Fruit fly (Drosophila melanogaster) whole organism, embryonic: ENCODE measurements around the gene Ras85D.
A peak's percentile ranks its signal among the peaks of the same experiment; 100 is the strongest.

ENCODE experiments used
- Aef1 ChIP-seq: fragments of 200-800 bp; sonication (Bioruptor generic); IDR thresholded peaks from 3 replicates; pipeline ENCODE4 v1.3.6; 2022; ENCODE audit warnings: missing biosample characterization, missing genetic modification characterization
- Antp ChIP-seq: fragments of 200-800 bp; sonication (Bioruptor generic); optimal IDR thresholded peaks from 3 replicates; lab custom pipeline; 2016; ENCODE audit warnings: missing biosample characterization, missing genetic modification characterization
- Bteb2 ChIP-seq: fragments of 200-800 bp; sonication (Bioruptor generic); optimal IDR thresholded peaks from 2 replicates; lab custom pipeline; 2016; ENCODE audit warnings: missing biosample characterization, missing genetic modification characterization
- CG10209 ChIP-seq: fragments of 200-800 bp; sonication (Bioruptor generic); optimal IDR thresholded peaks from 3 replicates; lab custom pipeline; 2017; ENCODE audit warnings: missing biosample characterization, mild to moderate bottlenecking, missing genetic modification characterization, missing genetic modification reagents
- CG10366 ChIP-seq: fragments of 200-800 bp; sonication (Bioruptor generic); IDR thresholded peaks from 2 replicates; pipeline ENCODE4 v1.3.6; 2022; ENCODE audit warnings: missing biosample characterization, missing genetic modification characterization
- CG10431 ChIP-seq: fragments of 200-800 bp; sonication (Bioruptor generic); optimal IDR thresholded peaks from 3 replicates; lab custom pipeline; 2018; ENCODE audit warnings: missing biosample characterization, mild to moderate bottlenecking, missing genetic modification characterization
- CG11085 ChIP-seq: fragments of 200-800 bp; sonication (Bioruptor generic); IDR thresholded peaks from 2 replicates; pipeline ENCODE4 v1.3.6; 2022; ENCODE audit warnings: missing biosample characterization, missing genetic modification characterization
- CG11398 ChIP-seq: fragments of 200-800 bp; sonication (Bioruptor generic); optimal IDR thresholded peaks from 2 replicates; lab custom pipeline; 2016; ENCODE audit warnings: missing biosample characterization, missing genetic modification characterization
- CG11560 ChIP-seq: fragments of 200-800 bp; sonication (Bioruptor generic); IDR thresholded peaks from 3 replicates; pipeline ENCODE4 v1.3.6; 2022; ENCODE audit warnings: missing biosample characterization, missing genetic modification characterization
- CG12071 ChIP-seq: fragments of 200-800 bp; sonication (Bioruptor generic); optimal IDR thresholded peaks from 3 replicates; lab custom pipeline; 2018; ENCODE audit warnings: missing biosample characterization, mild to moderate bottlenecking, missing genetic modification characterization
- CG12219 ChIP-seq: fragments of 200-800 bp; sonication (Bioruptor generic); optimal IDR thresholded peaks from 3 replicates; lab custom pipeline; 2018; ENCODE audit warnings: missing biosample characterization, mild to moderate bottlenecking, missing genetic modification characterization
- CG14667 ChIP-seq: fragments of 200-800 bp; sonication (Bioruptor generic); IDR thresholded peaks from 2 replicates; pipeline ENCODE4 v1.3.6; 2022; ENCODE audit warnings: missing biosample characterization, missing genetic modification characterization
- CG15514 ChIP-seq: fragments of 200-800 bp; sonication (Bioruptor generic); optimal IDR thresholded peaks from 3 replicates; lab custom pipeline; 2017; ENCODE audit warnings: missing biosample characterization, missing genetic modification characterization, mild to moderate bottlenecking, moderate library complexity, missing genetic modification reagents
- CG17328 ChIP-seq: fragments of 200-800 bp; sonication (Bioruptor generic); IDR thresholded peaks from 2 replicates; pipeline ENCODE4 v1.3.6; 2022; ENCODE audit warnings: missing biosample characterization, missing genetic modification characterization
- CG17829 ChIP-seq: fragments of 200-800 bp; optimal IDR thresholded peaks from 2 replicates; lab custom pipeline; 2019; ENCODE audit warnings: missing biosample characterization, mild to moderate bottlenecking, missing genetic modification characterization, moderate library complexity
- CG1792 ChIP-seq: fragments of 200-800 bp; sonication (Bioruptor generic); optimal IDR thresholded peaks from 2 replicates; lab custom pipeline; 2016; ENCODE audit warnings: missing biosample characterization, missing genetic modification characterization
- CG3065 ChIP-seq: fragments of 200-800 bp; sonication (Bioruptor generic); optimal IDR thresholded peaks from 2 replicates; lab custom pipeline; 2016; ENCODE audit warnings: missing biosample characterization, missing genetic modification characterization
- CG3995 ChIP-seq: fragments of 200-800 bp; sonication (Bioruptor generic); optimal IDR thresholded peaks from 3 replicates; lab custom pipeline; 2016; ENCODE audit warnings: missing biosample characterization, missing genetic modification characterization
- CG4360 ChIP-seq: fragments of 200-800 bp; sonication (Bioruptor generic); IDR thresholded peaks from 2 replicates; pipeline ENCODE4 v1.3.6; 2022; ENCODE audit warnings: missing biosample characterization, missing genetic modification characterization
- CG5953 ChIP-seq: fragments of 200-800 bp; sonication (Bioruptor generic); IDR thresholded peaks from 2 replicates; pipeline ENCODE4 v1.3.6; 2022; ENCODE audit warnings: missing biosample characterization, missing genetic modification characterization
- CG6254 ChIP-seq: fragments of 200-800 bp; sonication (Bioruptor generic); optimal IDR thresholded peaks from 3 replicates; lab custom pipeline; 2017; ENCODE audit warnings: mild to moderate bottlenecking, missing biosample characterization, missing genetic modification reagents, missing genetic modification characterization
- CG8290 ChIP-seq, 3 experiments: fragments of 200-800 bp; sonication (Bioruptor generic); optimal IDR thresholded peaks; 2 replicates each; lab custom pipeline; 2016 to 2019; ENCODE audit warnings: missing biosample characterization in 3 of 3, missing genetic modification characterization in 3 of 3, mild to moderate bottlenecking in 2 of 3, moderate library complexity in 1 of 3
- CHES-1-like ChIP-seq: fragments of 200-800 bp; sonication (Bioruptor generic); optimal IDR thresholded peaks from 2 replicates; lab custom pipeline; 2016; ENCODE audit warnings: missing biosample characterization, missing genetic modification characterization
- CkIIα-i1 ChIP-seq: fragments of 200-800 bp; sonication (Bioruptor generic); IDR thresholded peaks from 2 replicates; pipeline ENCODE4 v1.3.6; 2022; ENCODE audit warnings: missing biosample characterization, missing genetic modification characterization
- ERR ChIP-seq: fragments of 200-800 bp; sonication (Bioruptor generic); optimal IDR thresholded peaks from 2 replicates; lab custom pipeline; 2016; ENCODE audit warnings: missing biosample characterization, missing genetic modification characterization
- Elba2 ChIP-seq: fragments of 200-800 bp; sonication (Bioruptor generic); optimal IDR thresholded peaks from 3 replicates; lab custom pipeline; 2016; ENCODE audit warnings: missing biosample characterization, missing genetic modification characterization
- Gug ChIP-seq: fragments of 200-800 bp; sonication (Bioruptor generic); IDR thresholded peaks from 4 replicates; pipeline ENCODE4 v1.3.6; 2022; ENCODE audit warnings: missing biosample characterization, missing genetic modification characterization
- H15 ChIP-seq: fragments of 200-800 bp; sonication (Bioruptor generic); IDR thresholded peaks from 3 replicates; pipeline ENCODE4 v1.3.6; 2022; ENCODE audit warnings: missing biosample characterization, missing genetic modification characterization
- Med ChIP-seq: fragments of 200-800 bp; sonication (Bioruptor generic); peaks from one replicate; lab custom pipeline; 2016; ENCODE audit warnings: missing biosample characterization, missing genetic modification characterization, mild to moderate bottlenecking, inconsistent platforms, moderate library complexity
- Rx ChIP-seq: fragments of 200-800 bp; sonication (Bioruptor generic); IDR thresholded peaks from 2 replicates; pipeline ENCODE4 v1.3.6; 2022; ENCODE audit warnings: missing biosample characterization, missing genetic modification characterization
- Side ChIP-seq: fragments of 200-800 bp; sonication (Bioruptor generic); optimal IDR thresholded peaks from 2 replicates; lab custom pipeline; 2016; ENCODE audit warnings: missing biosample characterization, missing genetic modification characterization
- az2 ChIP-seq: fragments of 200-800 bp; sonication (Bioruptor generic); optimal IDR thresholded peaks from 3 replicates; lab custom pipeline; 2016; ENCODE audit warnings: missing biosample characterization, missing genetic modification characterization
- crc ChIP-seq: fragments of 200-800 bp; sonication (Bioruptor generic); optimal IDR thresholded peaks from 2 replicates; lab custom pipeline; 2016; ENCODE audit warnings: missing biosample characterization, missing genetic modification characterization
- crp ChIP-seq, 2 experiments: fragments of 200-800 bp; sonication (Bioruptor generic); optimal IDR thresholded peaks; 2 replicates in 1 of 2; 3 replicates in 1 of 2; lab custom pipeline; 2017; ENCODE audit warnings: missing biosample characterization in 2 of 2, missing genetic modification characterization in 2 of 2, mild to moderate bottlenecking in 1 of 2, moderate library complexity in 1 of 2
- danr ChIP-seq: fragments of 200-800 bp; sonication (Bioruptor generic); IDR thresholded peaks from 2 replicates; pipeline ENCODE4 v1.3.6; 2022; ENCODE audit warnings: missing biosample characterization, missing genetic modification characterization
- dmrt11E ChIP-seq: fragments of 200-800 bp; sonication (Bioruptor generic); optimal IDR thresholded peaks from 3 replicates; lab custom pipeline; 2018; ENCODE audit warnings: missing biosample characterization, mild to moderate bottlenecking, missing genetic modification characterization, moderate library complexity
- fru ChIP-seq: fragments of >200 bp; optimal IDR thresholded peaks from 2 replicates; lab custom pipeline; 2017
- gcm ChIP-seq: fragments of 200-800 bp; sonication (Bioruptor generic); optimal IDR thresholded peaks from 2 replicates; lab custom pipeline; 2019; ENCODE audit warnings: missing biosample characterization, mild to moderate bottlenecking, missing genetic modification characterization, moderate library complexity
- jumu ChIP-seq: fragments of 200-800 bp; sonication (Bioruptor generic); optimal IDR thresholded peaks from 3 replicates; lab custom pipeline; 2016; ENCODE audit warnings: missing biosample characterization, missing genetic modification characterization
- kay ChIP-seq: fragments of 200-800 bp; sonication (Bioruptor generic); optimal IDR thresholded peaks from 2 replicates; lab custom pipeline; 2016; ENCODE audit warnings: missing biosample characterization, missing genetic modification characterization
- mirr ChIP-seq: fragments of 200-800 bp; sonication (Bioruptor generic); optimal IDR thresholded peaks from 3 replicates; lab custom pipeline; 2018; ENCODE audit warnings: missing biosample characterization, mild to moderate bottlenecking, missing genetic modification characterization
- nerfin-1 ChIP-seq: fragments of 200-800 bp; sonication (Bioruptor generic); optimal IDR thresholded peaks from 3 replicates; lab custom pipeline; 2019; ENCODE audit warnings: missing biosample characterization, mild to moderate bottlenecking, missing genetic modification characterization, moderate library complexity
- nom ChIP-seq: fragments of 200-800 bp; sonication (Bioruptor generic); optimal IDR thresholded peaks from 2 replicates; lab custom pipeline; 2017; ENCODE audit warnings: missing biosample characterization, missing genetic modification characterization, mild to moderate bottlenecking, moderate library complexity, missing genetic modification reagents
- pb ChIP-seq: fragments of 200-800 bp; sonication (Bioruptor generic); optimal IDR thresholded peaks from 3 replicates; lab custom pipeline; 2016; ENCODE audit warnings: missing biosample characterization, missing genetic modification characterization
- pzg ChIP-seq: fragments of 200-800 bp; sonication (Bioruptor generic); optimal IDR thresholded peaks from 3 replicates; lab custom pipeline; 2018; ENCODE audit warnings: missing biosample characterization, mild to moderate bottlenecking, missing genetic modification characterization, moderate library complexity
- ranshi ChIP-seq: fragments of 200-800 bp; sonication (Bioruptor generic); IDR thresholded peaks from 2 replicates; pipeline ENCODE4 v1.3.6; 2022; ENCODE audit warnings: missing biosample characterization, missing genetic modification characterization
- scrt ChIP-seq: fragments of 200-800 bp; sonication (Bioruptor generic); optimal IDR thresholded peaks from 2 replicates; lab custom pipeline; 2018; ENCODE audit warnings: missing biosample characterization, mild to moderate bottlenecking, missing genetic modification characterization, moderate library complexity
- sob ChIP-seq: fragments of 200-800 bp; sonication (Bioruptor generic); IDR thresholded peaks from 2 replicates; pipeline ENCODE4 v1.3.6; 2022; ENCODE audit warnings: missing biosample characterization, missing genetic modification characterization
- ssp ChIP-seq: fragments of 200-800 bp; sonication (Bioruptor generic); IDR thresholded peaks from 2 replicates; pipeline ENCODE4 v1.3.6; 2022; ENCODE audit warnings: missing biosample characterization, missing genetic modification characterization
- toy ChIP-seq: fragments of 200-800 bp; sonication (Bioruptor generic); IDR thresholded peaks from 2 replicates; pipeline ENCODE4 v1.3.6; 2022; ENCODE audit warnings: missing biosample characterization, missing genetic modification characterization
- vfl ChIP-seq: fragments of 200-800 bp; sonication (Bioruptor generic); optimal IDR thresholded peaks from 2 replicates; lab custom pipeline; 2016; ENCODE audit warnings: missing biosample characterization, missing genetic modification characterization
- zen2 ChIP-seq: fragments of 200-800 bp; sonication (Bioruptor generic); IDR thresholded peaks from 3 replicates; pipeline ENCODE4 v1.3.6; 2022; ENCODE audit warnings: missing biosample characterization, missing genetic modification characterization; ENCODE audit not compliant: partially characterized antibody

The Ras85D gene

DNA sequence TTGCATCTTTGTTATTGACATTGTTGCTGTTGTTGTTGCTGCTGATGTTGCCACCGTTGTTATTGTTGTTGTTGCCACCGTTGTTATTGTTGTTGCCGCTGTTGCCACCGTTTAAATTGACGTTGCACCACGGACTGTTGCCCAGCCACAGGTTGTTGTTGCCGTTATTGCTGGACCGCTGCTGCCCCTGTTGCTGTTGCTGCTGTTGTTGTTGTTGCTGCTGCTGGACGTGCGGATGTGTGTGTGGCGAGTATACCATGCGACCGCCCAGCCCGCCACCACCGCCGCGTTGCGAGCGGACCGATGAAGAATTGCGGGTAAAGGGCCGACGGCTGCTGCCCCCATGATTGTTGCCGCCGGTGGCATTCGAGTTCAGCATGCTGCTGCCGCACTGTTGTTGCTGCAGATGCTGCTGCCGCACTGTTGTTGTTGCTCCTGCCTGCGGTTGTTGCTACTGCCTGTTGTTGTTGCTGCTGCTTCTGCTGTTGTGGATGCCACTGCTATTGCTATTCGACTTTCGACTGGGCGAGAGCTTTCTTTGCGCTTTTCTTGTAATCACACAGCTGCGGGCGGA lies 34.0 kb upstream of the Ras85D start (continued):
- TF ChIP-seq Gug (GFP tag; lab: Robert Waterston, UW) (no peak), zen2 (no peak), nerfin-1 (tag; lab: Kevin White, UChicago) (no peak), Side (GFP tag; lab: Kevin White, UChicago) (no peak), CG3065 (GFP tag; lab: Kevin White, UChicago) (no peak), CG14667 (GFP tag; lab: Robert Waterston, UW) (no peak), toy (no peak), CG17829 (tag; lab: Kevin White, UChicago) (no peak), pb (GFP tag; lab: Kevin White, UChicago) (no peak), Med (GFP tag; lab: Kevin White, UChicago) (peak; percentile 70), gcm (GFP tag; lab: Kevin White, UChicago) (peak; percentile 64), CG15514 (GFP tag; lab: Kevin White, UChicago) (no peak), CG6254 (GFP tag; lab: Kevin White, UChicago) (no peak), CG11398 (GFP tag; lab: Kevin White, UChicago) (no peak), fru (lab: Kevin White, UChicago) (no peak), Aef1 (GFP tag; lab: Robert Waterston, UW) (no peak), CG10209 (GFP tag; lab: Kevin White, UChicago) (no peak), CG12071 (GFP tag; lab: Kevin White, UChicago) (no peak), CG12219 (no peak), CG10366 (no peak), CG4360 (GFP tag; lab: Robert Waterston, UW) (peak; percentile 94), CG17328 (GFP tag; lab: Robert Waterston, UW) (no peak), nom (no peak), Bteb2 (GFP tag; lab: Kevin White, UChicago) (no peak), ranshi (GFP tag; lab: Robert Waterston, UW) (0 out of 2 replicates have a peak, but pooled peaks have one; percentile 15), jumu (GFP tag; lab: Kevin White, UChicago) (no peak), CG10431 (no peak), CkIIα-i1 (no peak), CG3995 (GFP tag; lab: Kevin White, UChicago) (no peak), danr (GFP tag; lab: Robert Waterston, UW) (no peak), crp (GFP tag; optimal IDR thresholded peaks at IDR 0.05; lab: Kevin White, UChicago) (no peak), ERR (GFP tag; lab: Kevin White, UChicago) (no peak), dmrt11E (tag; lab: Kevin White, UChicago) (no peak), Antp (GFP tag; lab: Kevin White, UChicago) (no peak), CG11085 (GFP tag; lab: Robert Waterston, UW) (no peak), CG5953 (no peak), scrt (GFP tag; lab: Kevin White, UChicago) (no peak), ssp (GFP tag; lab: Robert Waterston, UW) (no peak), sob (no peak), CG8290 (GFP tag; optimal IDR thresholded peaks at IDR 0.05; lab: Kevin White, UChicago) (no peak), CG8290 (tag; optimal IDR thresholded peaks at IDR 0.05; lab: Kevin White, UChicago) (no peak), vfl (no peak), az2 (GFP tag; lab: Kevin White, UChicago) (no peak), kay (GFP tag; lab: Kevin White, UChicago) (no peak), CG11560 (tag; lab: Robert Waterston, UW) (no peak), CHES-1-like (GFP tag; lab: Kevin White, UChicago) (no peak), crc (no peak), mirr (GFP tag; lab: Kevin White, UChicago) (no peak), Elba2 (GFP tag; lab: Kevin White, UChicago) (no peak), Rx (GFP tag; lab: Robert Waterston, UW) (no peak), H15 (GFP tag; lab: Robert Waterston, UW) (no peak), pzg (GFP tag; lab: Kevin White, UChicago) (no peak), CG1792 (GFP tag; lab: Kevin White, UChicago) (no peak)
